Fruit fly (Drosophila melanogaster) whole organism, embryonic: ENCODE results near the gene Seipin.
A peak's percentile ranks its signal among the peaks of the same experiment; 100 is the strongest.

Experiments
- CG12155 ChIP-seq: fragments of 200-800 bp; sonication (Bioruptor generic); optimal IDR thresholded peaks from 3 replicates; lab custom pipeline; 2016; ENCODE audit warnings: missing biosample characterization, missing genetic modification characterization
- vfl ChIP-seq: fragments of 200-800 bp; sonication (Bioruptor generic); optimal IDR thresholded peaks from 2 replicates; lab custom pipeline; 2016; ENCODE audit warnings: missing biosample characterization, missing genetic modification characterization

DNA sequence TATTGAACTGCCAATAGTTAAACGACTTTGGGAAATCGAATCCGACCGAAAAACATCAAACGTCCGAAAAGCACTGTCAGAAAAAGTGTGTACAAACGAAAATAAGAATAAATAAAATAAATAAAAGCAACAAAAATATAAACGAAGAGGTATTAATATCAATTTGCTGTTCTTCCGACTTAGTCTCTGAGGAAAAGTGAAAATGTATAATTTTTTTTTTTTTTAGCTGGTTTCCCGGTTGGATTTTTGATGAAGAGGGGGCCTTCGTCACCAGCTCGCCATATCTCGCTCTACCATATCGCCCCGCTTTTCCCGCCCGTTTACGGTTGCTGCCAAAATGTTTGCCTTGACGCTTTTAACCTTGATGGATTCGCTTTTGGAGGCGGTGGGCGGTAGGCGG is 19.0 kb downstream of the Seipin start:
- TF ChIP-seq vfl (no peak), CG12155 (GFP tag; lab: Kevin White, UChicago) (peak; percentile 3)
